Fruit fly (Drosophila melanogaster) whole organism, adult: ENCODE results near the gene Spn28Db.

Experiments
- CG11617 ChIP-seq: fragments of 200-800 bp; sonication (Bioruptor generic); optimal IDR thresholded peaks from 2 replicates; lab custom pipeline; 2017; ENCODE audit warnings: mild to moderate bottlenecking, missing biosample characterization, missing genetic modification reagents, missing genetic modification characterization
- CG1620 ChIP-seq: fragments of 200-800 bp; sonication (Bioruptor generic); optimal IDR thresholded peaks from 2 replicates; lab custom pipeline; 2016; ENCODE audit warnings: missing biosample characterization, missing genetic modification characterization
- CG33017 ChIP-seq: fragments of 200-800 bp; sonication (Bioruptor generic); optimal IDR thresholded peaks from 2 replicates; lab custom pipeline; 2018; ENCODE audit warnings: missing biosample characterization, mild to moderate bottlenecking, missing genetic modification characterization, moderate library complexity
- CG5204 ChIP-seq: fragments of 200-800 bp; sonication (Bioruptor generic); optimal IDR thresholded peaks from 2 replicates; lab custom pipeline; 2016; ENCODE audit warnings: missing biosample characterization, missing genetic modification characterization
- CG7045 ChIP-seq: fragments of 200-800 bp; sonication (Bioruptor generic); optimal IDR thresholded peaks from 2 replicates; lab custom pipeline; 2017; ENCODE audit warnings: missing biosample characterization, mild to moderate bottlenecking, missing genetic modification characterization
- Crg-1 ChIP-seq: fragments of 200-800 bp; sonication (Bioruptor generic); optimal IDR thresholded peaks from 2 replicates; lab custom pipeline; 2016; ENCODE audit warnings: missing biosample characterization, missing genetic modification characterization
- Mnt ChIP-seq: fragments of 200-800 bp; sonication (Bioruptor generic); optimal IDR thresholded peaks from 2 replicates; lab custom pipeline; 2016; ENCODE audit warnings: missing biosample characterization, mild to moderate bottlenecking, missing genetic modification characterization
- cic ChIP-seq: fragments of 200-800 bp; sonication (Bioruptor generic); optimal IDR thresholded peaks from 2 replicates; lab custom pipeline; 2017; ENCODE audit warnings: missing biosample characterization, mild to moderate bottlenecking, missing genetic modification characterization, moderate library complexity
- kay ChIP-seq: fragments of 200-800 bp; sonication (Bioruptor generic); peaks from one replicate; lab custom pipeline; 2016; ENCODE audit warnings: missing biosample characterization, missing genetic modification characterization, borderline replicate concordance
- ovo ChIP-seq: fragments of 200-800 bp; sonication (Bioruptor generic); optimal IDR thresholded peaks from 2 replicates; lab custom pipeline; 2016; ENCODE audit warnings: missing biosample characterization, missing genetic modification characterization

dm6 chr2L:7868608-7869007 is 21.9 kb downstream of the Spn28Db start:
- no peak for TF ChIP-seq CG1620 (GFP tag; lab: Kevin White, UChicago)
- no peak for TF ChIP-seq CG7045 (GFP tag; lab: Kevin White, UChicago)
- TF ChIP-seq cic (GFP tag; lab: Kevin White, UChicago): no peak
- no peak for TF ChIP-seq kay
- TF ChIP-seq CG11617 (GFP tag; lab: Kevin White, UChicago): no peak
- no peak for TF ChIP-seq CG5204
- no peak for TF ChIP-seq Crg-1
- no peak for TF ChIP-seq CG33017 (tag; lab: Kevin White, UChicago)
- no peak for TF ChIP-seq ovo (GFP tag; lab: Kevin White, UChicago)
- TF ChIP-seq Mnt (GFP tag; lab: Kevin White, UChicago): no peak
